Fruit fly (Drosophila melanogaster): ENCODE measurements around the gene CG15021.
A peak's percentile ranks its signal among the peaks of the same experiment; 100 is the strongest.

CG15021 gene

dm6 chr3L:4405922-4406321 lies 30.6 kb upstream of the CG15021 start, which contains the start of gene CG15019 (continued):
- TF ChIP-seq CG5953 (GFP tag; IDR thresholded peaks at IDR 0.05) (no peak), CG14667 (GFP tag; IDR thresholded peaks at IDR 0.05) (no peak), trem (tag; optimal IDR thresholded peaks at IDR 0.05) (peak; percentile 10), sug (tag; optimal IDR thresholded peaks at IDR 0.05) (no peak), CG13424 (tag; optimal IDR thresholded peaks at IDR 0.05) (no peak), Pdp1 (GFP tag; optimal IDR thresholded peaks at IDR 0.05) (peak in 1 of 2 experiments; percentile 6), CG9817 (tag; optimal IDR thresholded peaks at IDR 0.05) (no peak), klu (GFP tag; IDR thresholded peaks at IDR 0.05) (no peak), Oli (tag; optimal IDR thresholded peaks at IDR 0.05) (no peak), Lhr (GFP tag; optimal IDR thresholded peaks at IDR 0.05) (no peak), Mes4 (GFP tag; optimal IDR thresholded peaks at IDR 0.05) (no peak), Hmx (GFP tag; optimal IDR thresholded peaks at IDR 0.05) (no peak), CG6689 (GFP tag; IDR thresholded peaks at IDR 0.05) (no peak), pum (GFP tag; optimal IDR thresholded peaks at IDR 0.05) (no peak), ken (GFP tag; IDR thresholded peaks at IDR 0.05) (no peak), sima (GFP tag; optimal IDR thresholded peaks at IDR 0.05) (no peak), cad (GFP tag; optimal IDR thresholded peaks at IDR 0.05) (no peak), CG18599 (GFP tag; optimal IDR thresholded peaks at IDR 0.05) (no peak), bbx (GFP tag; IDR thresholded peaks at IDR 0.05; ENCODE audit: partially characterized antibody) (peak; percentile 82), CoRest (tag; optimal IDR thresholded peaks at IDR 0.05) (no peak), CG15479 (GFP tag; optimal IDR thresholded peaks at IDR 0.05) (no peak), Dbx (GFP tag; IDR thresholded peaks at IDR 0.05) (no peak), HLH3B (GFP tag; IDR thresholded peaks at IDR 0.05) (no peak), CG8359 (GFP tag; optimal IDR thresholded peaks at IDR 0.05; ENCODE audit: borderline replicate concordance) (no peak), Ssrp (tag; optimal IDR thresholded peaks at IDR 0.05) (no peak), CG1832 (GFP tag; optimal IDR thresholded peaks at IDR 0.05) (no peak), pros (GFP tag; optimal IDR thresholded peaks at IDR 0.05) (no peak), CG14441 (GFP tag; IDR thresholded peaks at IDR 0.05) (no peak), Hsf (GFP tag; optimal IDR thresholded peaks at IDR 0.05) (no peak), NC2β (GFP tag; optimal IDR thresholded peaks at IDR 0.05) (no peak), cato (GFP tag; optimal IDR thresholded peaks at IDR 0.05; ENCODE audit: borderline replicate concordance) (no peak), seq (GFP tag; IDR thresholded peaks at IDR 0.05) (no peak), CG1233 (GFP tag; optimal IDR thresholded peaks at IDR 0.05) (no peak), CG15514 (GFP tag; optimal IDR thresholded peaks at IDR 0.05) (peak; percentile 10), cwo (GFP tag; optimal IDR thresholded peaks at IDR 0.05) (no peak), Awh (GFP tag; IDR thresholded peaks at IDR 0.05) (no peak), Poxn (GFP tag; IDR thresholded peaks at IDR 0.05) (no peak), E2f1 (GFP tag; IDR thresholded peaks at IDR 0.05) (peak; percentile 41; the same call in 1 of the 2 replicates), HLHmδ (GFP tag; optimal IDR thresholded peaks at IDR 0.05) (no peak), CG1602 (GFP tag; optimal IDR thresholded peaks at IDR 0.05) (no peak), ara (GFP tag; IDR thresholded peaks at IDR 0.05) (no peak), CG4404 (GFP tag; IDR thresholded peaks at IDR 0.05) (no peak), danr (GFP tag; IDR thresholded peaks at IDR 0.05) (no peak), ash1 (GFP tag; optimal IDR thresholded peaks at IDR 0.05) (no peak), hb (GFP tag; IDR thresholded peaks at IDR 0.05; ENCODE audit: partially characterized antibody) (no peak), B-H2 (GFP tag; optimal IDR thresholded peaks at IDR 0.05) (no peak), CG3995 (GFP tag; optimal IDR thresholded peaks at IDR 0.05) (no peak), CG14050 (GFP tag; IDR thresholded peaks at IDR 0.05) (no peak), Gug (GFP tag; IDR thresholded peaks at IDR 0.05) (no peak), toy (GFP tag; IDR thresholded peaks at IDR 0.05) (no peak), ac (GFP tag; optimal IDR thresholded peaks at IDR 0.05) (no peak), exex (tag; optimal IDR thresholded peaks at IDR 0.05) (no peak)
